Worm (Caenorhabditis elegans) whole organism, early embryonic: ENCODE measurements around the gene C29G2.3.

Source experiments
- B0310.2 ChIP-seq: sonication (generic microtip); optimal IDR thresholded peaks from 2 replicates; lab custom pipeline; 2016; ENCODE audit warnings: mild to moderate bottlenecking, missing genetic modification characterization, missing compliant biosample characterization
- ama-1 ChIP-seq: fragments of 150-350 bp; optimal IDR thresholded peaks from 2 replicates; lab custom pipeline; 2014
- ceh-13 ChIP-seq: fragments of 200-800 bp; sonication (Bioruptor generic); optimal IDR thresholded peaks from 2 replicates; lab custom pipeline; 2018; ENCODE audit warnings: mild to moderate bottlenecking, missing genetic modification characterization, missing compliant biosample characterization
- ceh-36 ChIP-seq: sonication (generic microtip); optimal IDR thresholded peaks from 2 replicates; lab custom pipeline; 2016; ENCODE audit warnings: missing genetic modification characterization, inconsistent platforms, missing compliant biosample characterization
- ets-7 ChIP-seq: sonication (generic microtip); optimal IDR thresholded peaks from 2 replicates; lab custom pipeline; 2016; ENCODE audit warnings: missing genotype, missing genetic modification characterization, missing compliant biosample characterization
- flt-1 ChIP-seq: fragments of 200-800 bp; sonication (Bioruptor generic); IDR thresholded peaks from 2 replicates; pipeline ENCODE4 v1.3.6; 2022; ENCODE audit warnings: missing genetic modification characterization, missing compliant biosample characterization
- hnd-1 ChIP-seq: sonication (generic microtip); optimal IDR thresholded peaks from 2 replicates; lab custom pipeline; 2016; ENCODE audit warnings: missing genetic modification characterization, missing compliant biosample characterization
- pes-1 ChIP-seq: fragments of 200-800 bp; sonication (Bioruptor generic); IDR thresholded peaks from 2 replicates; pipeline ENCODE4 v1.3.6; 2022; ENCODE audit warnings: missing genetic modification reagents, missing genetic modification characterization, missing compliant biosample characterization
- sea-1 ChIP-seq: fragments of 200-800 bp; sonication (Bioruptor generic); conservative IDR thresholded peaks from 2 replicates; pipeline ENCODE4 v1.3.6; 2022; ENCODE audit warnings: missing genetic modification characterization, missing compliant biosample characterization
- tbx-11 ChIP-seq: fragments of 200-800 bp; sonication (Bioruptor generic); IDR thresholded peaks from 2 replicates; pipeline ENCODE4 v1.3.6; 2022; ENCODE audit warnings: missing genetic modification characterization, missing compliant biosample characterization
- tbx-37 ChIP-seq: fragments of 200-800 bp; sonication (Bioruptor generic); conservative IDR thresholded peaks from 2 replicates; pipeline ENCODE4 v1.3.6; 2022; ENCODE audit warnings: missing genetic modification reagents, missing genetic modification characterization, missing compliant biosample characterization
- tra-4 ChIP-seq: sonication (generic microtip); optimal IDR thresholded peaks from 2 replicates; lab custom pipeline; 2017; ENCODE audit warnings: missing genetic modification characterization, missing compliant biosample characterization

ce11 chrV:2595720-2596119 lies 15.0 kb downstream of the C29G2.3 start:
- no peak for TF ChIP-seq ama-1 (lab: Kevin White, UChicago)
- TF ChIP-seq tra-4 (tag; lab: Kevin White, UChicago), result no peak
- no peak for TF ChIP-seq ets-7
- TF ChIP-seq B0310.2, result no peak
- TF ChIP-seq ceh-36, result no peak
- no peak for TF ChIP-seq hnd-1 (tag; lab: Kevin White, UChicago)
- TF ChIP-seq flt-1 (GFP tag; lab: Robert Waterston, UW), result no peak
- TF ChIP-seq sea-1, result no peak
- TF ChIP-seq tbx-11, result no peak
- no peak for TF ChIP-seq pes-1
- TF ChIP-seq ceh-13 (GFP tag; lab: Kevin White, UChicago), result no peak
- TF ChIP-seq tbx-37, result no peak
